Worm (Caenorhabditis elegans): Measurements from ENCODE around the gene nmy-1.
"Not testable (repeated sequence)": the region's sequence is repeated elsewhere in the genome, so short reads cannot be mapped to it uniquely, and the experiment has no call there.

ce11 chrX:2894273-2894672, 15.1 kb upstream of the nmy-1 start, which contains the start of gene B0410.1:
- not testable (repeated sequence) for TF ChIP-seq sox-2 (GFP tag; IDR thresholded peaks at IDR 0.05); gmeb-2 (tag; optimal IDR thresholded peaks at IDR 0.05); ceh-34 (tag; optimal IDR thresholded peaks at IDR 0.05); pha-2 (tag; optimal IDR thresholded peaks at IDR 0.05); hlh-8 (tag; optimal IDR thresholded peaks at IDR 0.05)
